Fruit fly (Drosophila melanogaster): ENCODE data around the gene CG42266.

dm6 chr2L:16324833-16325232 is 15.3 kb downstream of the CG42266 start:
- TF ChIP-seq CoRest (tag; optimal IDR thresholded peaks at IDR 0.05), result no peak
- no peak for TF ChIP-seq CG10462 (GFP tag; optimal IDR thresholded peaks at IDR 0.05)
- TF ChIP-seq Deaf1 (tag; optimal IDR thresholded peaks at IDR 0.05), result peak; percentile 24
- no peak for TF ChIP-seq grau (tag; optimal IDR thresholded peaks at IDR 0.05)
- no peak for TF ChIP-seq CG13287 (GFP tag; IDR thresholded peaks at IDR 0.05; ENCODE audit: partially characterized antibody)
- TF ChIP-seq CG5180 (GFP tag; optimal IDR thresholded peaks at IDR 0.05), result no peak
- TF ChIP-seq kay (GFP tag; optimal IDR thresholded peaks at IDR 0.05), result no peak
- no peak for TF ChIP-seq NK7.1 (GFP tag; optimal IDR thresholded peaks at IDR 0.05)
- TF ChIP-seq gt (GFP tag; IDR thresholded peaks at IDR 0.05), result no peak
- no peak for TF ChIP-seq CG31365 (tag; optimal IDR thresholded peaks at IDR 0.05)
- TF ChIP-seq MESR4 (GFP tag; optimal IDR thresholded peaks at IDR 0.05), result no peak
- TF ChIP-seq Hey (tag; optimal IDR thresholded peaks at IDR 0.05), result no peak

Data from whole organism, embryonic.